Fruit fly (Drosophila melanogaster): ENCODE measurements around the gene CG13698.
A peak's percentile ranks its signal among the peaks of the same experiment; 100 is the strongest.

The CG13698 gene

dm6 chr3L:18148418-18148973 is 42.5 kb upstream of the CG13698 start, which contains the start of gene CG7330 (continued):
- TF ChIP-seq toy (GFP tag; IDR thresholded peaks at IDR 0.05), result peak; percentile 43; the same call in 1 of the 2 replicates
- TF ChIP-seq Hr39 (optimal IDR thresholded peaks at IDR 0.05), result no peak
- TF ChIP-seq CG31441 (GFP tag; IDR thresholded peaks at IDR 0.05), result peak; percentile 98
- TF ChIP-seq bab2 (GFP tag; optimal IDR thresholded peaks at IDR 0.05), result peak; percentile 18
- TF ChIP-seq E2f2 (GFP tag; IDR thresholded peaks at IDR 0.05), result peak; percentile 66
- peak; percentile 84 for TF ChIP-seq CG6813 (GFP tag; optimal IDR thresholded peaks at IDR 0.05)
- TF ChIP-seq CG14965 (GFP tag; optimal IDR thresholded peaks at IDR 0.05; ENCODE audit: borderline replicate concordance), result no peak
- TF ChIP-seq eyg (GFP tag; optimal IDR thresholded peaks at IDR 0.05), result no peak
- peak; percentile 88 for TF ChIP-seq sug (tag; optimal IDR thresholded peaks at IDR 0.05)
- TF ChIP-seq bowl (GFP tag; IDR thresholded peaks at IDR 0.05), result peak; percentile 76
- peak; percentile 96 for TF ChIP-seq CG15269 (tag; optimal IDR thresholded peaks at IDR 0.05)
- TF ChIP-seq Max (GFP tag; optimal IDR thresholded peaks at IDR 0.05), result peak; percentile 77
- no peak for TF ChIP-seq NK7.1 (GFP tag; optimal IDR thresholded peaks at IDR 0.05)
- no peak for TF ChIP-seq Mes4 (GFP tag; optimal IDR thresholded peaks at IDR 0.05)
- TF ChIP-seq salm (tag; optimal IDR thresholded peaks at IDR 0.05), result peak; percentile 93
- no peak for TF ChIP-seq Dref (GFP tag; IDR thresholded peaks at IDR 0.05)
- peak; percentile 94 for TF ChIP-seq CG3281 (GFP tag; optimal IDR thresholded peaks at IDR 0.05)
- TF ChIP-seq ttk (GFP tag; IDR thresholded peaks at IDR 0.05), result peak; percentile 91
- peak; percentile 87 for TF ChIP-seq oc (tag; optimal IDR thresholded peaks at IDR 0.05)
- peak; percentile 88 for TF ChIP-seq seq (GFP tag; IDR thresholded peaks at IDR 0.05)
- peak; percentile 87 for TF ChIP-seq danr (GFP tag; IDR thresholded peaks at IDR 0.05)
- peak; percentile 61 for TF ChIP-seq CG14710 (tag; optimal IDR thresholded peaks at IDR 0.05)
- TF ChIP-seq lbe (GFP tag; optimal IDR thresholded peaks at IDR 0.05), result peak; percentile 49
- TF ChIP-seq CG10321 (GFP tag; IDR thresholded peaks at IDR 0.05), result 0 out of 2 replicates have a peak, but pooled peaks have one; percentile 12
- TF ChIP-seq Abd-B (GFP tag; optimal IDR thresholded peaks at IDR 0.05), result peak; percentile 92
- peak; percentile 92 for TF ChIP-seq esg (GFP tag; conservative IDR thresholded peaks at IDR 0.05)
- no peak for TF ChIP-seq vfl (GFP tag; optimal IDR thresholded peaks at IDR 0.05)
- TF ChIP-seq abd-A (tag; optimal IDR thresholded peaks at IDR 0.05), result no peak
- TF ChIP-seq Chrac-16 (GFP tag; optimal IDR thresholded peaks at IDR 0.05), result peak; percentile 88
- TF ChIP-seq ap (GFP tag; IDR thresholded peaks at IDR 0.05), result peak; percentile 72
- TF ChIP-seq Eip74EF (GFP tag; optimal IDR thresholded peaks at IDR 0.05), result peak in 1 of 2 experiments; percentile 95
- TF ChIP-seq Dp (GFP tag; optimal IDR thresholded peaks at IDR 0.05), result no peak
- TF ChIP-seq vnd (GFP tag; IDR thresholded peaks at IDR 0.05; ENCODE audit: partially characterized antibody), result no peak
- TF ChIP-seq knrl (GFP tag; IDR thresholded peaks at IDR 0.05; ENCODE audit: partially characterized antibody), result no peak
- TF ChIP-seq CG3163 (GFP tag; optimal IDR thresholded peaks at IDR 0.05), result no peak
- peak; percentile 66 for TF ChIP-seq CG30020 (tag; optimal IDR thresholded peaks at IDR 0.05)
- peak; percentile 76 for TF ChIP-seq Six4 (GFP tag; optimal IDR thresholded peaks at IDR 0.05)
- no peak for TF ChIP-seq CG1792 (GFP tag; optimal IDR thresholded peaks at IDR 0.05)
- peak; percentile 77 for TF ChIP-seq onecut (GFP tag; IDR thresholded peaks at IDR 0.05)
- peak; percentile 93 for TF ChIP-seq CG10147 (GFP tag; optimal IDR thresholded peaks at IDR 0.05)
- peak; percentile 47 for TF ChIP-seq CG3065 (GFP tag; optimal IDR thresholded peaks at IDR 0.05)
- TF ChIP-seq row (GFP tag; IDR thresholded peaks at IDR 0.05), result peak; percentile 85
- TF ChIP-seq CG10959 (GFP tag; IDR thresholded peaks at IDR 0.05), result no peak
- peak; percentile 81 for TF ChIP-seq CG10462 (GFP tag; optimal IDR thresholded peaks at IDR 0.05)
- TF ChIP-seq MTF-1 (GFP tag; optimal IDR thresholded peaks at IDR 0.05; ENCODE audit: borderline replicate concordance), result peak; percentile 54
- TF ChIP-seq pnt (GFP tag; optimal IDR thresholded peaks at IDR 0.05), result peak; percentile 19
- peak; percentile 83 for TF ChIP-seq al (GFP tag; IDR thresholded peaks at IDR 0.05)
- TF ChIP-seq CG9876 (GFP tag; optimal IDR thresholded peaks at IDR 0.05), result no peak
- no peak for TF ChIP-seq HLH4C (GFP tag; IDR thresholded peaks at IDR 0.05; ENCODE audit: partially characterized antibody)
- TF ChIP-seq gce (GFP tag; IDR thresholded peaks at IDR 0.05), result peak; percentile 35; the same call in 1 of the 3 replicates
- TF ChIP-seq CG6272 (GFP tag; IDR thresholded peaks at IDR 0.05), result peak; percentile 75
